Worm (Caenorhabditis elegans) whole organism, L1 larva: Measurements from ENCODE around the gene F56A8.9.
A peak's percentile ranks its signal among the peaks of the same experiment; 100 is the strongest.

Source experiments
- C04F5.9 ChIP-seq: sonication (generic microtip); optimal IDR thresholded peaks from 2 replicates; lab custom pipeline; 2016; ENCODE audit warnings: missing genetic modification characterization, missing compliant biosample characterization
- C16A3.4 ChIP-seq: fragments of 150-350 bp; optimal IDR thresholded peaks from 2 replicates; lab custom pipeline; 2014; ENCODE audit warnings: missing biosample characterization, missing genetic modification characterization
- Y116A8C.19 ChIP-seq: sonication (generic microtip); optimal IDR thresholded peaks from 2 replicates; lab custom pipeline; 2016; ENCODE audit warnings: missing compliant biosample characterization, missing genetic modification characterization, borderline replicate concordance
- aly-2 ChIP-seq: fragments of 150-350 bp; optimal IDR thresholded peaks from 2 replicates; lab custom pipeline; 2014; ENCODE audit warnings: missing biosample characterization, missing genetic modification characterization
- blmp-1 ChIP-seq: fragments of 150-350 bp; optimal IDR thresholded peaks from 2 replicates; lab custom pipeline; 2014; ENCODE audit warnings: missing biosample characterization, missing genetic modification characterization
- ceh-8 ChIP-seq: fragments of 200-800 bp; sonication (Bioruptor generic); optimal IDR thresholded peaks from 2 replicates; lab custom pipeline; 2018; ENCODE audit warnings: mild to moderate bottlenecking, missing genetic modification characterization, moderate library complexity, missing compliant biosample characterization
- ceh-82 ChIP-seq, 3 experiments: fragments of 150-350 bp in 1 of 3; sonication (generic microtip) in 2 of 3; optimal IDR thresholded peaks; 2 replicates each; lab custom pipeline; 2014 to 2017; ENCODE audit warnings: missing biosample characterization in 3 of 3, missing genetic modification characterization in 3 of 3
- ceh-90 ChIP-seq: sonication (generic microtip); optimal IDR thresholded peaks from 2 replicates; lab custom pipeline; 2016; ENCODE audit warnings: missing genetic modification characterization, missing compliant biosample characterization
- dpl-1 ChIP-seq, 3 experiments: fragments of 150-350 bp in 2 of 3; sonication (generic microtip) in 1 of 3; optimal IDR thresholded peaks; 2 replicates each; lab custom pipeline; 2014 to 2017; ENCODE audit warnings: missing biosample characterization in 3 of 3, missing genetic modification characterization in 3 of 3, missing genetic modification reagents in 3 of 3
- dsc-1 ChIP-seq: sonication (generic microtip); optimal IDR thresholded peaks from 2 replicates; lab custom pipeline; 2016; ENCODE audit warnings: mild to moderate bottlenecking, missing genetic modification characterization, missing compliant biosample characterization
- efl-1 ChIP-seq, 4 experiments: fragments of 150-350 bp; optimal IDR thresholded peaks in 3 of 4; peaks in 1 of 4; 1 replicate in 1 of 4; 2 replicates in 3 of 4; lab custom pipeline; 2014; ENCODE audit warnings: missing biosample characterization in 2 of 4, missing genetic modification characterization in 2 of 4, missing genetic modification reagents in 2 of 4
- egl-27 ChIP-seq, 2 experiments: fragments of 150-350 bp in 1 of 2; sonication (generic microtip); optimal IDR thresholded peaks; 3 replicates each; lab custom pipeline; 2017 to 2018; ENCODE audit warnings: missing biosample characterization in 2 of 2, missing genetic modification characterization in 2 of 2, missing genetic modification reagents in 2 of 2
- fos-1 ChIP-seq: fragments of 150-350 bp; optimal IDR thresholded peaks from 2 replicates; lab custom pipeline; 2014; ENCODE audit warnings: missing biosample characterization, missing genetic modification characterization
- irx-1 ChIP-seq: sonication (generic microtip); optimal IDR thresholded peaks from 2 replicates; lab custom pipeline; 2016; ENCODE audit warnings: missing genetic modification characterization, missing compliant biosample characterization
- jun-1 ChIP-seq: fragments of 150-350 bp; optimal IDR thresholded peaks from 2 replicates; lab custom pipeline; 2014; ENCODE audit warnings: missing biosample characterization, missing genetic modification reagents, missing genetic modification characterization
- lin-13 ChIP-seq: fragments of 150-350 bp; optimal IDR thresholded peaks from 2 replicates; lab custom pipeline; 2014; ENCODE audit warnings: missing biosample characterization, missing genetic modification reagents, missing genetic modification characterization
- lin-15B ChIP-seq: fragments of 150-350 bp; sonication (generic microtip); optimal IDR thresholded peaks from 3 replicates; lab custom pipeline; 2014; ENCODE audit warnings: missing biosample characterization, missing genetic modification characterization
- lin-35 ChIP-seq, 2 experiments: fragments of 150-350 bp; optimal IDR thresholded peaks; 2 replicates each; lab custom pipeline; 2014; ENCODE audit warnings: missing biosample characterization in 2 of 2, missing genetic modification characterization in 2 of 2, missing genetic modification reagents in 2 of 2
- lsy-2 ChIP-seq, 2 experiments: fragments of 150-350 bp; optimal IDR thresholded peaks; 2 replicates each; lab custom pipeline; 2014; ENCODE audit warnings: missing biosample characterization in 2 of 2, missing genetic modification characterization in 2 of 2
- mab-9 ChIP-seq: fragments of 200-800 bp; sonication (Bioruptor generic); IDR thresholded peaks from 2 replicates; pipeline ENCODE4 v1.3.6; 2022; ENCODE audit warnings: missing genetic modification reagents, missing genetic modification characterization, missing compliant biosample characterization
- mdl-1 ChIP-seq, 2 experiments: fragments of 150-350 bp; optimal IDR thresholded peaks; 2 replicates each; lab custom pipeline; 2014 to 2017; ENCODE audit warnings: missing biosample characterization in 2 of 2, missing genetic modification characterization in 2 of 2, inconsistent platforms in 1 of 2
- nhr-11 ChIP-seq: fragments of 150-350 bp; optimal IDR thresholded peaks from 2 replicates; lab custom pipeline; 2014; ENCODE audit warnings: missing biosample characterization, missing genetic modification characterization
- nhr-12 ChIP-seq: sonication (generic microtip); optimal IDR thresholded peaks from 2 replicates; lab custom pipeline; 2017; ENCODE audit warnings: missing biosample characterization, missing genetic modification characterization
- nhr-19 ChIP-seq: fragments of 200-800 bp; sonication (Bioruptor generic); conservative IDR thresholded peaks from 2 replicates; pipeline ENCODE4 v1.3.6; 2022; ENCODE audit warnings: missing genetic modification characterization, missing compliant biosample characterization
- nhr-20 ChIP-seq: sonication (generic microtip); optimal IDR thresholded peaks from 2 replicates; lab custom pipeline; 2016; ENCODE audit warnings: mild to moderate bottlenecking, missing genetic modification characterization, missing compliant biosample characterization
- nhr-47 ChIP-seq: sonication (generic microtip); optimal IDR thresholded peaks from 2 replicates; lab custom pipeline; 2016; ENCODE audit warnings: mild to moderate bottlenecking, missing genetic modification characterization, moderate library complexity, missing compliant biosample characterization
- nhr-84 ChIP-seq: sonication (generic microtip); optimal IDR thresholded peaks from 2 replicates; lab custom pipeline; 2017; ENCODE audit warnings: missing biosample characterization, missing genetic modification characterization
- nhr-85 ChIP-seq: sonication (generic microtip); peaks from one replicate; lab custom pipeline; 2016; ENCODE audit warnings: missing genetic modification characterization, inconsistent platforms, missing compliant biosample characterization
- nhr-90 ChIP-seq: sonication (generic microtip); optimal IDR thresholded peaks from 2 replicates; lab custom pipeline; 2016; ENCODE audit warnings: mild to moderate bottlenecking, missing genetic modification characterization, missing compliant biosample characterization; ENCODE audit not compliant: poor library complexity
- pqm-1 ChIP-seq: sonication (generic microtip); optimal IDR thresholded peaks from 3 replicates; lab custom pipeline; 2017; ENCODE audit warnings: missing biosample characterization, missing genetic modification characterization
- rnt-1 ChIP-seq: sonication (generic microtip); optimal IDR thresholded peaks from 2 replicates; lab custom pipeline; 2016; ENCODE audit warnings: mild to moderate bottlenecking, missing genetic modification characterization, moderate library complexity, missing compliant biosample characterization
- snu-23 ChIP-seq: sonication (generic microtip); optimal IDR thresholded peaks from 2 replicates; lab custom pipeline; 2016; ENCODE audit warnings: missing genetic modification characterization, missing compliant biosample characterization
- swsn-7 ChIP-seq: sonication (generic microtip); optimal IDR thresholded peaks from 2 replicates; lab custom pipeline; 2016; ENCODE audit warnings: missing genetic modification characterization, missing compliant biosample characterization
- tbx-2 ChIP-seq: sonication (generic microtip); optimal IDR thresholded peaks from 2 replicates; lab custom pipeline; 2016; ENCODE audit warnings: missing genetic modification characterization, missing compliant biosample characterization
- unc-30 ChIP-seq: sonication (generic microtip); optimal IDR thresholded peaks from 2 replicates; lab custom pipeline; 2017; ENCODE audit warnings: missing biosample characterization, missing genetic modification characterization
- unc-86 ChIP-seq: sonication (generic microtip); optimal IDR thresholded peaks from 2 replicates; lab custom pipeline; 2016; ENCODE audit warnings: missing genetic modification characterization, missing compliant biosample characterization
- ztf-11 ChIP-seq, 2 experiments: sonication (generic microtip); optimal IDR thresholded peaks; 2 replicates each; lab custom pipeline; 2016 to 2017; ENCODE audit warnings: missing genetic modification characterization in 2 of 2, missing biosample characterization in 1 of 2, missing compliant biosample characterization in 1 of 2

F56A8.9 gene

ce11 chrIII:13225019-13225418 is 29.5 kb upstream of the F56A8.9 start:
- TF ChIP-seq nhr-90 (tag; lab: Kevin White, UChicago) (peak; percentile 41), swsn-7 (tag; lab: Kevin White, UChicago) (no peak), fos-1 (no peak), ceh-8 (GFP tag; lab: Kevin White, UChicago) (no peak), dpl-1 (GFP tag; optimal IDR thresholded peaks at IDR 0.05; lab: Kevin White, UChicago) (peak in 2 of 3 experiments; percentile 23 to 30), nhr-47 (peak; percentile 45), irx-1 (tag; lab: Kevin White, UChicago) (no peak), nhr-85 (tag; lab: Kevin White, UChicago) (no peak), nhr-19 (peak; percentile 22; the same call in 1 of the 2 replicates), lin-15B (tag; lab: Kevin White, UChicago) (no peak), nhr-84 (tag; lab: Kevin White, UChicago) (no peak), nhr-20 (peak; percentile 20), rnt-1 (tag; lab: Kevin White, UChicago) (peak; percentile 53), aly-2 (no peak), ztf-11 (tag; optimal IDR thresholded peaks at IDR 0.05; lab: Kevin White, UChicago) (no peak), ceh-90 (tag; lab: Kevin White, UChicago) (no peak), mdl-1 (tag; optimal IDR thresholded peaks at IDR 0.05; lab: Kevin White, UChicago) (peak in 1 of 2 experiments; percentile 4), pqm-1 (tag; lab: Kevin White, UChicago) (no peak), tbx-2 (tag; lab: Kevin White, UChicago) (peak; percentile 4), snu-23 (GFP tag; lab: Kevin White, UChicago) (peak; percentile 60), efl-1 (optimal IDR thresholded peaks at IDR 0.05; lab: Kevin White, UChicago) (peak; percentile 11 to 30), efl-1 (GFP tag; optimal IDR thresholded peaks at IDR 0.05 in 1 of 2; lab: Kevin White, UChicago) (peak; percentile 9 to 94), blmp-1 (tag; lab: Kevin White, UChicago) (no peak), lin-13 (GFP tag; lab: Kevin White, UChicago) (peak; percentile 9), egl-27 (tag; optimal IDR thresholded peaks at IDR 0.05; lab: Kevin White, UChicago) (no peak), nhr-11 (tag; lab: Kevin White, UChicago) (no peak), unc-30 (tag; lab: Kevin White, UChicago) (no peak), ceh-82 (tag; optimal IDR thresholded peaks at IDR 0.05; lab: Kevin White, UChicago) (peak in 1 of 3 experiments; percentile 20), unc-86 (tag; lab: Kevin White, UChicago) (no peak), C04F5.9 (tag; lab: Kevin White, UChicago) (no peak), nhr-12 (no peak), lin-35 (GFP tag; optimal IDR thresholded peaks at IDR 0.05; lab: Kevin White, UChicago) (peak in 1 of 2 experiments; percentile 43), jun-1 (tag; lab: Kevin White, UChicago) (peak; percentile 11), C16A3.4 (tag; lab: Kevin White, UChicago) (peak; percentile 20), lsy-2 (tag; optimal IDR thresholded peaks at IDR 0.05; lab: Kevin White, UChicago) (peak in 1 of 2 experiments; percentile 35), Y116A8C.19 (tag; lab: Kevin White, UChicago) (no peak), dsc-1 (tag; lab: Kevin White, UChicago) (peak; percentile 24)

DNA sequence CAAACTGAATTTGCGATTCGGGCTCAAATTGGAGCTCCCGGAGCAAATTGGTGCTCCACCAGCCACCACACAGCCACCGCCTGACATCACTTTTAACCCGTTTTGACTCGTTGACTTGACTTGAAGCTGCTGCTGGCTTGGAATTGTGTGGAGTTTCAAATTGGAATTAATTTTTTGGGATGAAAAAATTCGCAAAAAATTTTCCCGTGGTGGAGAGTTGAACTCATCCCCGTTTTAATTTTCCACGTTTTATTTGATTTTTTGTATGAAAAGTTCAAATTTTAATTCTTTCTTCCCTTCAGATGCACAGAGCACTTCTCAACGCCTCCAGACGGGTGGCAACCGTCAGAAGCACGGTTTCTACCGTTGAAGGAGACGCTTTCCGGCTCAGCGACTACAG is 9.2 kb upstream of the F56A8.9 start, which contains the start of gene Y43F4A.4:
Gene Y43F4A.4, plus strand, starts transcription at position 301 of the 400 bp plus-strand sequence.
- TF ChIP-seq mab-9 = peak; percentile 21; the same call in 1 of the 2 replicates

DNA sequence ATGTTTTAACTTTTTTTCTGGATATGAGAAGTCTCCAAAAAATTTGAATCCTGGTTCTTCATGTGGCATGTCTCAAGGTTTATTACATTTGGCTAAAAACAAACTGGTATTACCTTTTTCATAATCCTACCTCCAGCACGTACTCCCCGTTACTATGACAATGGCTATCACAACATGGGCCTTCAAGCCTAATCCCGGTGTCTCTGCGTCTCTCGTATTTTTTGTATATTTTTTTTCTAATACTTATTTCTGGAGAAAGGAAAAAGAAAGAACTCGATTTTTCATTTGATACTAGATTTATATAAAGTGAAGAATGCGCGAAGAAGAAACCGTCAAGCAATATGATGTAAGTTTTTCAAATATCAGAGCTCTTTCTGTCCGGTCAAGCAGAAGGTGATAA is 8.2 kb upstream of the F56A8.9 start, which contains the start of gene anoh-1:
Gene anoh-1, plus strand, starts transcription at position 301 of the 400 bp plus-strand sequence.
- TF ChIP-seq dsc-1 (tag; lab: Kevin White, UChicago) = no peak
- no peak for TF ChIP-seq lin-13 (GFP tag; lab: Kevin White, UChicago)
